Fruit fly (Drosophila melanogaster): ENCODE results near the gene CG10958.

The CG10958 gene

dm6 chrX:8131693-8132313, at the start of gene CG10958:
TSS of gene CG10958 (plus strand) at chrX:8132285.
- TF ChIP-seq CG8478 (optimal IDR thresholded peaks at IDR 0.05) (no peak), CTCF (optimal IDR thresholded peaks at IDR 0.05) (no peak)

DNA sequence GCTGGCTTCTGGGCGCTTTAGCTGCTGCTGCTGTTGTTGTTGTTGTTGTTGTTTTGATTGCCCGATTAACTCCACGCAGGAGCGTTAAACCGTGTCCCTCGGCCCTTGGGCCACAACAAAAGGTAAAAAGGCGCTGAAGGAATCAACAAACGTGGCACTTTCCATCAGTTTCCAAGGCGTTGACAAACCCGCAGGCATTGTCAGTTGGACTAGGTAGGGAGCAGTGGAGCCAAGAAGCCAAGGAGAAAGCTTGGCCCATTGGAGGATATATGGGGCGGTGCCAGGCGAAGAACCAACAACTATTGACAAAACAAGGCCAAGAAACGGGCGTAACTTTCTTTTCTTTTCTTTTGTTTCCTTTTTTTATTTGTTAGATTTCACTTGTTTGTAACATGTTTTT, 45.0 kb upstream of the CG10958 start, which contains the start of gene CG2256:
TSS of gene CG2256 (minus strand) at position 101 of the 400 bp plus-strand sequence.
- TF ChIP-seq CG8478 (optimal IDR thresholded peaks at IDR 0.05), result no peak
- no peak for TF ChIP-seq CTCF (optimal IDR thresholded peaks at IDR 0.05)

DNA sequence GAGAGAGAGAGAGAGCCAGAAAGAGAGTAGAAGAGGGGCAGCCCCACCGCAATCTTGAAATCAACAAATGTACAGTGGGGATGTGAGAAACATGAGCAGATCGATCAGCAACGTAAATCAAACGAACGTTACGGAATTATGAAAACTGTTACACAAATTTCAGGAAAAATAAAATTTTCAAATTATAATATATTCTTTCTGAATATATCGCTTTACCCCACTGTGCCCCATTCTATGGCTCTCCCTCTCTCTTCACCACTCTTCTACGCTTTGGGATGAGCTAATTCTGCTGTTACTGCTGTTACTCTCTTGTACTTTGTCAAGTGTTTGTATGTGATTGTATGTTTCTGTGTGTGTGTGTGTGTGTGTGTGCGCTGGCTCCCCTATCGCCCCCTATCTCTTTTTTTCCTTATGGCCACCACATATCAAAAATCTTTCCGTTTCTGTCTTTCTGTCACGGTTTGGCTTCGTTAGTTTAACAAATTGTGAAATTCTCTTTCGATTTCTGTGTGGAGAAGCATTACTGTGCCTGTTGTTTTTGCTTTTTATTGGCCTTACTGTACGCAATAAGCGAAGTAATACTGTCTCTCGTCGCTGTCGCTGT, 41.0 kb upstream of the CG10958 start:
- TF ChIP-seq CTCF (optimal IDR thresholded peaks at IDR 0.05), result no peak
- TF ChIP-seq CG8478 (optimal IDR thresholded peaks at IDR 0.05), result no peak

DNA sequence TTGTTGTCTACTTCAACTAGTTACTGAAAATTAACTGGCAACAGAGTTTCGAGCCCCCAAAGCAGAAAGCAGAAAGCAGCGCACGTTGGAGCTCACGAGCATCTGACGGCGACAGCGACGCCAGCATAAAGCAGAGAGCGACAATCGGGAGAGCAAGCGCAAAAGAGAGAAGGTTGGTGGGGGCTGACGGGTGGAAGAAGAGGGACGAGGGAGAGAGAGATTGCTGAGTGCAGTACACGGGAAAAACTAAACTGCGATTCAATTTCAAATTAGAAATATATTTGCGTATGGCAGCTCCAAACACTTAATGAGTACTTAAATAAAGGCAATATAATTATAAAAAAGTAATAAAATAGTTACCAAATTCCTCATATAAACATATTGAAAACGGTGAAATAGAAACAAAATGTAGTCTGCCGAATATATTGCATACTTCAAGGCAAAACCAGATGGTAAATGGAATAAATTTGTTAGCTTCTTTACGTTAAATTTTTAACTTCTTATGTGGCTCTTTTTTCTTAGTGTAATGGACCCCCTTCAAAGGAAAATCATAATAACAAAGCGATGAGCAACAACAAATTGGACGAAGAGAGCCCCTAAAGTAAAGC, 39.9 kb upstream of the CG10958 start:
- TF ChIP-seq CTCF (optimal IDR thresholded peaks at IDR 0.05) (no peak), CG8478 (optimal IDR thresholded peaks at IDR 0.05) (no peak)

- TF ChIP-seq CG8478 (optimal IDR thresholded peaks at IDR 0.05) (no peak), CTCF (optimal IDR thresholded peaks at IDR 0.05) (no peak)
Observed at dm6 chrX:8092893-8093721, 39.0 kb upstream of the CG10958 start.

- no peak for TF ChIP-seq CG8478 (optimal IDR thresholded peaks at IDR 0.05)
- peak in 1 of 2 experiments; percentile 50 for TF ChIP-seq CTCF (optimal IDR thresholded peaks at IDR 0.05)
Observed at dm6 chrX:8093722-8094177, 38.3 kb upstream of the CG10958 start, which contains the start of gene UbcE2H. TSS of gene UbcE2H (minus strand) at chrX:8094064.

dm6 chrX:8100026-8100825, 31.9 kb upstream of the CG10958 start:
- TF ChIP-seq CTCF (optimal IDR thresholded peaks at IDR 0.05) (no peak), CG8478 (optimal IDR thresholded peaks at IDR 0.05) (no peak)

dm6 chrX:8100826-8101079, 31.3 kb upstream of the CG10958 start:
- TF ChIP-seq CTCF (optimal IDR thresholded peaks at IDR 0.05), result no peak
- TF ChIP-seq CG8478 (optimal IDR thresholded peaks at IDR 0.05), result no peak

- TF ChIP-seq CG8478 (optimal IDR thresholded peaks at IDR 0.05) (no peak), CTCF (optimal IDR thresholded peaks at IDR 0.05) (no peak)
Observed at dm6 chrX:8101479-8102198, 30.4 kb upstream of the CG10958 start, which contains the start of gene CG2258. TSS of gene CG2258 (minus strand) at chrX:8102095.

DNA sequence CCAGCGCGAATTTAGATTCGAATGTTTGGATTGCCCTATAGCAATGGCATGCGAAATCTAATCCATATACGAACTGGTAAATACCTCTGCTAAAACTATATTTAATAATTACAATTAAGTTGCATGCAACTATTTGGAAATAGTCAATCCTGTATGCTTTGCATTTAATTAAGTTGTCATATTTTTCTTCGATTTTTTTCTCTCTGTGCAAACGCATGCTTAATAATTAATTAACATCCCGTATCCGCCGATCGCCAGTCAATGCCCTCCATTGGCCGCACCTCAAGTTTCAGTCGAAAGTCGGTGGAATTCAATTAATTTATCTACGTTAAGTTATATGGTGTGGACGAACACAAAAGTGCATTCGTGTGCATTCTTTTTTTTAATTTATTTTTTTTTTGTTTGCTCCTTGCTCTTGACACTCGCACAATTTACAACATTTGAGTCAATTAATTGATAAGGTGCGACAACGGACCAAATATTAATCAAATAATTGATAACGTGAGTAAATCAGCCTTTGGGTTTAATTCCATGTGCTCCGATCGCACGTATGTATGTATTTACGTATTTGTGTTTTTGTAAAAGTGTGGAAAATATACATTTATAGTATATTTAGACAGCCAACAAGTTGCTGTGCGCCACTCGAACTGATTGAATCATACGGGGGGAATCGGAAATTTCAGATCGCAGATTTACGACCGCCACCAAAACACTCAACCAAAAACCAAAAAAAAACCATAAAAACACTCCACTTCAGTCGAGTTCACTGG, 25.6 kb upstream of the CG10958 start:
- TF ChIP-seq CTCF (optimal IDR thresholded peaks at IDR 0.05), result no peak
- no peak for TF ChIP-seq CG8478 (optimal IDR thresholded peaks at IDR 0.05)

DNA sequence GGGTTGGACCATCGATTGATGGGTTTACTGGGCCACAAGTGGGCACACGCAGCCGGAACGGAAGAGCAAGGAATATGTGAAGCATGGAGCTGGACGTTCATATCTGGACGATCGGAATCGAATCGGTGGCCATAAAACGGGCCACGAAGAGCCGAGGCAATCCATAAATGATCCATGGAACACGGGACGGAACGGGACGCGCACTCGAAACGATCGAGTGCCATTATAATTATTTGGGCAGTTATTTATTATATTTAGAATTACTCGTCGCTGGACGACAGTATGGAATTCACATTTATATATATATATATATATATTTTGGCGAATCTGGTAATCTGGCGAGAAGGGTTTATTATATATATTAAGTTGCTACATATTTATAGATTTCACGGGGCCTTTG, 24.1 kb upstream of the CG10958 start:
- TF ChIP-seq CTCF (optimal IDR thresholded peaks at IDR 0.05) (no peak), CG8478 (optimal IDR thresholded peaks at IDR 0.05) (no peak)

DNA sequence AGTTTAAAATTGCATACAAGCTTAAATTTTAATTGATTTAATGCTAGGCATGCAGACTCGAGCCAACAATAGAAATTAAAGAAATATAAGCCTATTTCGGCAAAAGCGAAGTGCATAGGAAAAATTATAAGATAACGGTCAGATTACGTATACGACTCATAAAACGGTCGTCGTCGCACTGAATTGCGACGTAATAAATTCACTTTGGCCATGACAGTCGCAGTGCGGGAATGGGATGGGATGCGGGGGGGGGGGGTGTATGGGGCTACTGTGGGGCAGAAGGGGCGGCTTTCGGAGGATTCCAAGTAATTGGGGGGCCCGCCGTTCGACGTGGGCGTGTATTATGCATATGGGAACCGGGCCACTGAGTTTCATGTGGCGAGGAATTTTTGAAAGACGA, 21.1 kb upstream of the CG10958 start:
- TF ChIP-seq CTCF (optimal IDR thresholded peaks at IDR 0.05) (no peak), CG8478 (optimal IDR thresholded peaks at IDR 0.05) (no peak)

DNA sequence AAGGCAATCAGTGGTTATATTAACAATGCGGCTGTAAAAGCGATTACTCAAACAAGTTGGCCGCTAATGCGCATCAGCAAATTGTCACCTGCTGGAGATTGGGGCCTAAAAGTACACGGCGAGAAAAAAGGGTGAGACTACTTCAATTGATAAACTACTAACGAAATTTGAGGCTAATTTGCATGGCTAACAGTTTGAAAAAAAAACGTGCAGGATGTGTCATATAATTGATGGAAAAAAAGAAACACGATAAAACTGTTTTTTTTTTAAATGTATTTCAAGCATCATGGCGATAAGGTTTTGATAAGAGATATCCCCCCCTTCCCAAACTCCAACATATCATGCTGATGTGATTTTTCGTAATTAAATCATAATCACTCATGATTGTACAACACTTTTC, 19.4 kb upstream of the CG10958 start:
- TF ChIP-seq CTCF (optimal IDR thresholded peaks at IDR 0.05) (no peak), CG8478 (optimal IDR thresholded peaks at IDR 0.05) (no peak)

Measured in S2 (cell line).